Fruit fly (Drosophila melanogaster) whole organism, embryonic: ENCODE results near the gene Sf3b6.

ENCODE experiments used
- Antp ChIP-seq: fragments of 200-800 bp; sonication (Bioruptor generic); optimal IDR thresholded peaks from 3 replicates; lab custom pipeline; 2016; ENCODE audit warnings: missing biosample characterization, missing genetic modification characterization
- Atf6 ChIP-seq: fragments of 200-800 bp; sonication (Bioruptor generic); IDR thresholded peaks from 2 replicates; pipeline ENCODE4 v1.3.6; 2022; ENCODE audit warnings: missing biosample characterization, missing genetic modification characterization
- Bteb2 ChIP-seq: fragments of 200-800 bp; sonication (Bioruptor generic); optimal IDR thresholded peaks from 2 replicates; lab custom pipeline; 2016; ENCODE audit warnings: missing biosample characterization, missing genetic modification characterization
- CG10209 ChIP-seq: fragments of 200-800 bp; sonication (Bioruptor generic); optimal IDR thresholded peaks from 3 replicates; lab custom pipeline; 2017; ENCODE audit warnings: missing biosample characterization, mild to moderate bottlenecking, missing genetic modification characterization, missing genetic modification reagents
- CG10959 ChIP-seq: fragments of 200-800 bp; sonication (Bioruptor generic); IDR thresholded peaks from 2 replicates; pipeline ENCODE4 v1.3.6; 2022; ENCODE audit warnings: missing biosample characterization, missing genetic modification characterization
- CG11398 ChIP-seq: fragments of 200-800 bp; sonication (Bioruptor generic); optimal IDR thresholded peaks from 2 replicates; lab custom pipeline; 2016; ENCODE audit warnings: missing biosample characterization, missing genetic modification characterization
- CG12769 ChIP-seq: fragments of 200-800 bp; sonication (Bioruptor generic); optimal IDR thresholded peaks from 2 replicates; lab custom pipeline; 2019; ENCODE audit warnings: missing biosample characterization, mild to moderate bottlenecking, missing genetic modification characterization, moderate library complexity
- CG12942 ChIP-seq: fragments of 200-800 bp; sonication (Bioruptor generic); optimal IDR thresholded peaks from 3 replicates; lab custom pipeline; 2016; ENCODE audit warnings: missing biosample characterization, missing genetic modification characterization
- CG13624 ChIP-seq: fragments of 200-800 bp; sonication (Bioruptor generic); optimal IDR thresholded peaks from 2 replicates; lab custom pipeline; 2016; ENCODE audit warnings: missing biosample characterization, missing genetic modification characterization
- CG15073 ChIP-seq: fragments of 200-800 bp; sonication (Bioruptor generic); optimal IDR thresholded peaks from 2 replicates; lab custom pipeline; 2016; ENCODE audit warnings: missing biosample characterization, missing genetic modification characterization
- CG15269 ChIP-seq: fragments of 200-800 bp; sonication (Bioruptor generic); optimal IDR thresholded peaks from 2 replicates; lab custom pipeline; 2018; ENCODE audit warnings: missing biosample characterization, mild to moderate bottlenecking, missing genetic modification characterization, moderate library complexity
- CG16779 ChIP-seq: fragments of 200-800 bp; sonication (Bioruptor generic); IDR thresholded peaks from 2 replicates; pipeline ENCODE4 v1.3.6; 2022; ENCODE audit warnings: missing biosample characterization, missing genetic modification characterization
- CG18262 ChIP-seq: fragments of 200-800 bp; optimal IDR thresholded peaks from 3 replicates; lab custom pipeline; 2019; ENCODE audit warnings: missing biosample characterization, mild to moderate bottlenecking, missing genetic modification characterization, moderate library complexity
- CG18619 ChIP-seq: fragments of 200-800 bp; sonication (Bioruptor generic); optimal IDR thresholded peaks from 3 replicates; lab custom pipeline; 2017; ENCODE audit warnings: missing biosample characterization, mild to moderate bottlenecking, missing genetic modification characterization
- CG2678 ChIP-seq: fragments of 200-800 bp; sonication (Bioruptor generic); optimal IDR thresholded peaks from 3 replicates; lab custom pipeline; 2019; ENCODE audit warnings: missing biosample characterization, mild to moderate bottlenecking, missing genetic modification characterization, moderate library complexity
- CG31224 ChIP-seq: fragments of 200-800 bp; sonication (Bioruptor generic); IDR thresholded peaks from 2 replicates; pipeline ENCODE4 v1.3.6; 2022; ENCODE audit warnings: missing biosample characterization, missing genetic modification characterization
- CG31365 ChIP-seq: fragments of 200-800 bp; sonication (Bioruptor generic); optimal IDR thresholded peaks from 2 replicates; lab custom pipeline; 2018; ENCODE audit warnings: missing biosample characterization, mild to moderate bottlenecking, missing genetic modification characterization
- CG31388 ChIP-seq: fragments of 200-800 bp; sonication (Bioruptor generic); optimal IDR thresholded peaks from 2 replicates; lab custom pipeline; 2016; ENCODE audit warnings: missing biosample characterization, missing genetic modification characterization
- CG31441 ChIP-seq: fragments of 200-800 bp; sonication (Bioruptor generic); IDR thresholded peaks from 2 replicates; pipeline ENCODE4 v1.3.6; 2022; ENCODE audit warnings: missing biosample characterization, missing genetic modification characterization
- CG32772 ChIP-seq: fragments of 200-800 bp; sonication (Bioruptor generic); IDR thresholded peaks from 2 replicates; pipeline ENCODE4 v1.3.6; 2022; ENCODE audit warnings: missing biosample characterization, missing genetic modification characterization
- CG3995 ChIP-seq: fragments of 200-800 bp; sonication (Bioruptor generic); optimal IDR thresholded peaks from 3 replicates; lab custom pipeline; 2016; ENCODE audit warnings: missing biosample characterization, missing genetic modification characterization
- CG4328 ChIP-seq: fragments of 200-800 bp; sonication (Bioruptor generic); optimal IDR thresholded peaks from 3 replicates; lab custom pipeline; 2017; ENCODE audit warnings: missing biosample characterization, missing genetic modification reagents, missing genetic modification characterization
- CG6791 ChIP-seq: fragments of 200-800 bp; sonication (Bioruptor generic); IDR thresholded peaks from 3 replicates; pipeline ENCODE4 v1.3.6; 2022; ENCODE audit warnings: missing biosample characterization, missing genetic modification characterization; ENCODE audit not compliant: partially characterized antibody
- CG7372 ChIP-seq: fragments of 200-800 bp; sonication (Bioruptor generic); IDR thresholded peaks from 2 replicates; pipeline ENCODE4 v1.3.6; 2022; ENCODE audit warnings: missing biosample characterization, missing genetic modification characterization
- CG7839 ChIP-seq: fragments of 200-800 bp; sonication (Bioruptor generic); optimal IDR thresholded peaks from 3 replicates; lab custom pipeline; 2018; ENCODE audit warnings: missing biosample characterization, mild to moderate bottlenecking, missing genetic modification characterization, moderate library complexity
- CG7963 ChIP-seq: fragments of 200-800 bp; sonication (Bioruptor generic); IDR thresholded peaks from 3 replicates; pipeline ENCODE4 v1.3.6; 2022; ENCODE audit warnings: missing biosample characterization, missing genetic modification characterization; ENCODE audit not compliant: partially characterized antibody
- CG8359 ChIP-seq: fragments of 200-800 bp; sonication (Bioruptor generic); optimal IDR thresholded peaks from 2 replicates; lab custom pipeline; 2017; ENCODE audit warnings: missing biosample characterization, mild to moderate bottlenecking, missing genetic modification characterization, borderline replicate concordance
- Camta ChIP-seq: fragments of 200-800 bp; sonication (Bioruptor generic); optimal IDR thresholded peaks from 2 replicates; lab custom pipeline; 2016; ENCODE audit warnings: missing biosample characterization, missing genetic modification characterization
- Dbx ChIP-seq: fragments of 200-800 bp; sonication (Bioruptor generic); IDR thresholded peaks from 3 replicates; pipeline ENCODE4 v1.3.6; 2022; ENCODE audit warnings: missing biosample characterization, missing genetic modification characterization
- H15 ChIP-seq: fragments of 200-800 bp; sonication (Bioruptor generic); IDR thresholded peaks from 3 replicates; pipeline ENCODE4 v1.3.6; 2022; ENCODE audit warnings: missing biosample characterization, missing genetic modification characterization
- HHEX ChIP-seq: fragments of 200-800 bp; sonication (Bioruptor generic); optimal IDR thresholded peaks from 3 replicates; lab custom pipeline; 2017; ENCODE audit warnings: missing biosample characterization, mild to moderate bottlenecking, missing genetic modification characterization, missing genetic modification reagents
- Hr51 ChIP-seq, 2 experiments: fragments of 200-800 bp; sonication (Bioruptor generic); optimal IDR thresholded peaks; 2 replicates in 1 of 2; 3 replicates in 1 of 2; lab custom pipeline; 2016 to 2018; ENCODE audit warnings: missing biosample characterization in 2 of 2, missing genetic modification characterization in 2 of 2, mild to moderate bottlenecking in 1 of 2, moderate library complexity in 1 of 2
- Mad ChIP-seq: fragments of 200-800 bp; sonication (Bioruptor generic); optimal IDR thresholded peaks from 2 replicates; lab custom pipeline; 2016; ENCODE audit warnings: missing biosample characterization, missing genetic modification characterization
- Nf-YC ChIP-seq: fragments of 200-800 bp; optimal IDR thresholded peaks from 3 replicates; lab custom pipeline; 2019; ENCODE audit warnings: missing biosample characterization, mild to moderate bottlenecking, missing genetic modification characterization, moderate library complexity
- Sin3A ChIP-seq: fragments of >200 bp; optimal IDR thresholded peaks from 2 replicates; lab custom pipeline; 2018
- Sox102F ChIP-seq: fragments of 200-800 bp; sonication (Bioruptor generic); optimal IDR thresholded peaks from 2 replicates; lab custom pipeline; 2018; ENCODE audit warnings: missing biosample characterization, mild to moderate bottlenecking, missing genetic modification characterization, moderate library complexity
- amos ChIP-seq: fragments of 200-800 bp; sonication (Bioruptor generic); IDR thresholded peaks from 2 replicates; pipeline ENCODE4 v1.3.6; 2022; ENCODE audit warnings: missing biosample characterization, missing genetic modification characterization; ENCODE audit not compliant: partially characterized antibody
- ash1 ChIP-seq: fragments of 200-800 bp; sonication (Bioruptor generic); optimal IDR thresholded peaks from 2 replicates; lab custom pipeline; 2018; ENCODE audit warnings: missing biosample characterization, mild to moderate bottlenecking, missing genetic modification characterization
- bcd ChIP-seq: fragments of 200-800 bp; sonication (Bioruptor generic); optimal IDR thresholded peaks from 2 replicates; lab custom pipeline; 2017; ENCODE audit warnings: missing biosample characterization, mild to moderate bottlenecking, missing genetic modification characterization
- dmrt99B ChIP-seq: fragments of 200-800 bp; sonication (Bioruptor generic); optimal IDR thresholded peaks from 2 replicates; lab custom pipeline; 2018; ENCODE audit warnings: missing biosample characterization, mild to moderate bottlenecking, missing genetic modification characterization, moderate library complexity
- en ChIP-seq: fragments of 200-800 bp; sonication (Bioruptor generic); optimal IDR thresholded peaks from 2 replicates; lab custom pipeline; 2016; ENCODE audit warnings: missing biosample characterization, missing genetic modification characterization
- fd102C ChIP-seq: fragments of 200-800 bp; sonication (Bioruptor generic); optimal IDR thresholded peaks from 2 replicates; lab custom pipeline; 2018; ENCODE audit warnings: missing biosample characterization, mild to moderate bottlenecking, missing genetic modification characterization, moderate library complexity
- fd64A ChIP-seq: fragments of 200-800 bp; sonication (Bioruptor generic); optimal IDR thresholded peaks from 3 replicates; lab custom pipeline; 2018; ENCODE audit warnings: missing biosample characterization, mild to moderate bottlenecking, missing genetic modification characterization
- ftz-f1 ChIP-seq: fragments of 200-800 bp; sonication (Bioruptor generic); optimal IDR thresholded peaks from 2 replicates; lab custom pipeline; 2016; ENCODE audit warnings: missing biosample characterization, missing genetic modification characterization
- fu2 ChIP-seq: fragments of 200-800 bp; sonication (Bioruptor generic); optimal IDR thresholded peaks from 2 replicates; lab custom pipeline; 2016; ENCODE audit warnings: missing biosample characterization, missing genetic modification characterization
- nerfin-2 ChIP-seq: fragments of 200-800 bp; sonication (Bioruptor generic); IDR thresholded peaks from 2 replicates; pipeline ENCODE4 v1.3.6; 2022; ENCODE audit warnings: missing biosample characterization, missing genetic modification characterization; ENCODE audit not compliant: partially characterized antibody
- odd ChIP-seq: fragments of 200-800 bp; sonication (Bioruptor generic); optimal IDR thresholded peaks from 2 replicates; lab custom pipeline; 2017; ENCODE audit warnings: missing biosample characterization, mild to moderate bottlenecking, missing genetic modification characterization
- phol ChIP-seq: fragments of 200-800 bp; sonication (Bioruptor generic); optimal IDR thresholded peaks from 3 replicates; lab custom pipeline; 2018; ENCODE audit warnings: missing biosample characterization, mild to moderate bottlenecking, missing genetic modification characterization, moderate library complexity
- repo ChIP-seq: fragments of 200-800 bp; sonication (Bioruptor generic); optimal IDR thresholded peaks from 2 replicates; lab custom pipeline; 2016; ENCODE audit warnings: missing biosample characterization, missing genetic modification characterization
- seq ChIP-seq: fragments of 200-800 bp; sonication (Bioruptor generic); IDR thresholded peaks from 2 replicates; pipeline ENCODE4 v1.3.6; 2022; ENCODE audit warnings: missing biosample characterization, missing genetic modification characterization
- shn ChIP-seq: fragments of 200-800 bp; sonication (Bioruptor generic); optimal IDR thresholded peaks from 3 replicates; lab custom pipeline; 2016; ENCODE audit warnings: missing biosample characterization, missing genetic modification characterization
- tx ChIP-seq: fragments of 200-800 bp; sonication (Bioruptor generic); optimal IDR thresholded peaks from 2 replicates; lab custom pipeline; 2016; ENCODE audit warnings: missing biosample characterization, missing genetic modification characterization

The Sf3b6 gene

DNA sequence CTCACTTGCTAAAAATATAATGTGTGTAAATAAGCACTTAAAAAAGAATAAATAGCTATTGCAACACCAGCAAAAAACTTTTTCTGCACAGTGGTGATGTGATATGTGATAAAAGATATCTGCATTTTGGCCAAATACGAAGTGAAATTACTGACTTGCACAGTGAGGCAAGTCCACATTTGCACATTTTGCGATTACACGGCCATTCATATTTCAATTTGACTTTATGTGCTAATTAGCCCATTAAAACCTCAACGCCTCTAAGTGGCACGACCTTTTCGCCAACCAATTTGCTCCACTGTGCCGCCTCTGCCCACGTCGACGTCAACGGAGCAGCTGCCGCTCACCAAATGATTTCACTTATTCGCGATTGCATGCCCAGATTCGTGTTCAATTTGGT is 27.2 kb upstream of the Sf3b6 start, which contains the start of gene CG33946 (continued):
- TF ChIP-seq CG16779 (GFP tag; lab: Robert Waterston, UW) (no peak), bcd (no peak), Nf-YC (no peak), CG8359 (GFP tag; lab: Kevin White, UChicago) (no peak), CG18262 (tag; lab: Kevin White, UChicago) (peak; percentile 10), CG31224 (no peak), Bteb2 (no peak), tx (GFP tag; lab: Kevin White, UChicago) (no peak), CG31441 (GFP tag; lab: Robert Waterston, UW) (no peak), CG2678 (tag; lab: Kevin White, UChicago) (no peak), Mad (GFP tag; lab: Kevin White, UChicago) (no peak), Hr51 (GFP tag; optimal IDR thresholded peaks at IDR 0.05; lab: Kevin White, UChicago) (no peak), Sox102F (peak; percentile 20), CG31365 (tag; lab: Kevin White, UChicago) (no peak), fd64A (GFP tag; lab: Kevin White, UChicago) (no peak), Atf6 (GFP tag; lab: Robert Waterston, UW) (no peak), fu2 (GFP tag; lab: Kevin White, UChicago) (no peak), Dbx (GFP tag; lab: Robert Waterston, UW) (no peak), Antp (peak; percentile 8), phol (tag; lab: Kevin White, UChicago) (peak; percentile 43), CG7963 (GFP tag; lab: Robert Waterston, UW) (no peak), CG12942 (GFP tag; lab: Kevin White, UChicago) (no peak), ftz-f1 (no peak), fd102C (GFP tag; lab: Kevin White, UChicago) (no peak), CG18619 (GFP tag; lab: Kevin White, UChicago) (no peak), CG12769 (no peak), shn (GFP tag; lab: Kevin White, UChicago) (peak; percentile 25), CG15073 (GFP tag; lab: Kevin White, UChicago) (no peak), dmrt99B (tag; lab: Kevin White, UChicago) (no peak), CG3995 (GFP tag; lab: Kevin White, UChicago) (no peak), repo (GFP tag; lab: Kevin White, UChicago) (no peak), CG4328 (GFP tag; lab: Kevin White, UChicago) (no peak), nerfin-2 (no peak), CG32772 (peak; percentile 26; the same call in 1 of the 2 replicates), en (no peak), Sin3A (lab: Kevin White, UChicago) (no peak), CG10959 (GFP tag; lab: Robert Waterston, UW) (peak; percentile 58), CG15269 (tag; lab: Kevin White, UChicago) (no peak), CG31388 (GFP tag; lab: Kevin White, UChicago) (no peak), CG7839 (tag; lab: Kevin White, UChicago) (no peak), Camta (no peak), CG6791 (GFP tag; lab: Robert Waterston, UW) (no peak), H15 (peak; percentile 59; the same call in 1 of the 3 replicates), CG10209 (GFP tag; lab: Kevin White, UChicago) (no peak), CG7372 (GFP tag; lab: Robert Waterston, UW) (no peak), odd (GFP tag; lab: Kevin White, UChicago) (no peak), HHEX (GFP tag; lab: Kevin White, UChicago) (no peak), CG13624 (no peak), ash1 (GFP tag; lab: Kevin White, UChicago) (no peak), seq (0 out of 2 replicates have a peak, but pooled peaks have one; percentile 10), CG11398 (GFP tag; lab: Kevin White, UChicago) (no peak), amos (GFP tag; lab: Robert Waterston, UW) (no peak)
